Fruit fly (Drosophila melanogaster) whole organism, adult: ENCODE measurements around the gene CG17027.

Source experiments
- CG12768 ChIP-seq: fragments of 200-800 bp; sonication (Bioruptor generic); optimal IDR thresholded peaks from 2 replicates; lab custom pipeline; 2017; ENCODE audit warnings: missing biosample characterization, missing genetic modification characterization, mild to moderate bottlenecking, moderate library complexity, missing genetic modification reagents
- CG7101 ChIP-seq: fragments of 200-800 bp; sonication (Bioruptor generic); optimal IDR thresholded peaks from 2 replicates; lab custom pipeline; 2018; ENCODE audit warnings: missing biosample characterization, mild to moderate bottlenecking, missing genetic modification characterization, moderate library complexity
- Clk ChIP-seq: fragments of 200-800 bp; sonication (Bioruptor generic); optimal IDR thresholded peaks from 2 replicates; lab custom pipeline; 2017; ENCODE audit warnings: missing biosample characterization, missing genetic modification characterization
- Mnt ChIP-seq: fragments of 200-800 bp; sonication (Bioruptor generic); optimal IDR thresholded peaks from 2 replicates; lab custom pipeline; 2016; ENCODE audit warnings: missing biosample characterization, mild to moderate bottlenecking, missing genetic modification characterization
- kay ChIP-seq: fragments of 200-800 bp; sonication (Bioruptor generic); peaks from one replicate; lab custom pipeline; 2016; ENCODE audit warnings: missing biosample characterization, missing genetic modification characterization, borderline replicate concordance
- ovo ChIP-seq: fragments of 200-800 bp; sonication (Bioruptor generic); optimal IDR thresholded peaks from 2 replicates; lab custom pipeline; 2016; ENCODE audit warnings: missing biosample characterization, missing genetic modification characterization
- pad ChIP-seq: fragments of 200-800 bp; sonication (Bioruptor generic); optimal IDR thresholded peaks from 3 replicates; lab custom pipeline; 2017; ENCODE audit warnings: missing biosample characterization, missing genetic modification characterization, mild to moderate bottlenecking, moderate library complexity, missing genetic modification reagents

- TF ChIP-seq CG7101 (no peak), Mnt (no peak), kay (GFP tag; lab: Kevin White, UChicago) (no peak), ovo (no peak), Clk (no peak), CG12768 (GFP tag; lab: Kevin White, UChicago) (no peak), pad (GFP tag; lab: Kevin White, UChicago) (no peak)
These were observed 37.0 kb downstream of the CG17027 start for dm6 chr3L:16016911-16017310.
